Worm (Caenorhabditis elegans) whole organism, midembryonic: ENCODE results near the gene nuo-1.

Source experiments
- cog-1 ChIP-seq: sonication (generic microtip); optimal IDR thresholded peaks from 2 replicates; lab custom pipeline; 2016; ENCODE audit warnings: missing genetic modification characterization, missing compliant biosample characterization
- flt-1 ChIP-seq: fragments of 200-800 bp; sonication (Bioruptor generic); IDR thresholded peaks from 2 replicates; pipeline ENCODE4 v1.3.6; 2022; ENCODE audit warnings: missing genetic modification characterization, missing compliant biosample characterization
- med-1 ChIP-seq: sonication (generic microtip); optimal IDR thresholded peaks from 2 replicates; lab custom pipeline; 2017; ENCODE audit warnings: missing genetic modification characterization, mild to moderate bottlenecking, missing compliant biosample characterization, antibody characterized with exemption, missing genetic modification reagents; ENCODE audit not compliant: insufficient read depth
- ref-1 ChIP-seq: fragments of 200-800 bp; sonication (Bioruptor generic); conservative IDR thresholded peaks from 2 replicates; pipeline ENCODE4 v1.3.6; 2022; ENCODE audit warnings: missing genetic modification reagents, missing genetic modification characterization, missing compliant biosample characterization
- tab-1 ChIP-seq: fragments of 200-800 bp; sonication (Bioruptor generic); IDR thresholded peaks from 2 replicates; pipeline ENCODE4 v1.3.6; 2022; ENCODE audit warnings: missing genetic modification characterization, missing compliant biosample characterization

DNA sequence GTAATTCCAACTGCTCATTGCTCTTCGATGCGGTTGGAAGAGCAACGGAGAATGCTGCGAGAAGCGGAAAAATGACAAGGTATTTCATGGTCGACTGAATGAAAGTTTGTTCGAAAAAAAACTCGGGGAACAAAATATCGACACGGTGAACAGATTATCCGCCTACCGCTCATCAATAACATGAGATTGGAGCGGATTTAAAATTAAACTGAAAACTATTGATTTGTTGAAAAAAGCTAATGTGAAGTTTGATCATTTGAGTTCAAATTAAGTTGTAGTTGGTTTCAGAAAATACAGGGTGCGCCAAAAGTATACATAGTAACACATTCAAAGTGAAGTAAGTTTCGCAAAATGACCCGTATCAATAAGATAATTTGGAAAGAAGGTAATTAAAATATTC lies 42.5 kb downstream of the nuo-1 start, which contains the start of gene F40F8.4:
- TF ChIP-seq cog-1 (tag; lab: Kevin White, UChicago) = no peak
- no peak for TF ChIP-seq flt-1
- no peak for TF ChIP-seq med-1 (GFP tag; lab: Kevin White, UChicago)
- no peak for TF ChIP-seq tab-1 (GFP tag; lab: Robert Waterston, UW)
- no peak for TF ChIP-seq ref-1 (GFP tag; lab: Robert Waterston, UW)
